Worm (Caenorhabditis elegans) whole organism, L1 larva: Measurements from ENCODE around the gene asna-1.

Experiments
- C16A3.4 ChIP-seq: fragments of 150-350 bp; optimal IDR thresholded peaks from 2 replicates; lab custom pipeline; 2014; ENCODE audit warnings: missing biosample characterization, missing genetic modification characterization
- C34B4.2 ChIP-seq: sonication (generic microtip); optimal IDR thresholded peaks from 2 replicates; lab custom pipeline; 2017; ENCODE audit warnings: mild to moderate bottlenecking, missing genetic modification characterization, missing compliant biosample characterization
- F16B12.6 ChIP-seq: fragments of 150-350 bp; optimal IDR thresholded peaks from 2 replicates; lab custom pipeline; 2014; ENCODE audit warnings: missing biosample characterization, missing genetic modification characterization
- Y116A8C.19 ChIP-seq: sonication (generic microtip); optimal IDR thresholded peaks from 2 replicates; lab custom pipeline; 2016; ENCODE audit warnings: missing compliant biosample characterization, missing genetic modification characterization, borderline replicate concordance
- ama-1 ChIP-seq: fragments of 150-350 bp; optimal IDR thresholded peaks from 2 replicates; lab custom pipeline; 2014
- ceh-63 ChIP-seq: fragments of 200-800 bp; sonication (Bioruptor generic); optimal IDR thresholded peaks from 2 replicates; lab custom pipeline; 2018; ENCODE audit warnings: mild to moderate bottlenecking, missing genetic modification characterization, missing compliant biosample characterization
- ceh-88 ChIP-seq: fragments of 200-800 bp; sonication (Bioruptor generic); IDR thresholded peaks from 2 replicates; pipeline ENCODE4 v1.3.6; 2022; ENCODE audit warnings: missing genetic modification characterization, missing compliant biosample characterization
- ces-1 ChIP-seq: fragments of 150-350 bp; optimal IDR thresholded peaks from 2 replicates; lab custom pipeline; 2014; ENCODE audit warnings: missing biosample characterization, missing genetic modification reagents, missing genetic modification characterization
- dsc-1 ChIP-seq: sonication (generic microtip); optimal IDR thresholded peaks from 2 replicates; lab custom pipeline; 2016; ENCODE audit warnings: mild to moderate bottlenecking, missing genetic modification characterization, missing compliant biosample characterization
- efl-3 ChIP-seq: fragments of 200-800 bp; sonication (Bioruptor generic); optimal IDR thresholded peaks from 2 replicates; lab custom pipeline; 2018; ENCODE audit warnings: mild to moderate bottlenecking, missing genetic modification characterization, missing compliant biosample characterization
- egl-13 ChIP-seq: sonication (generic microtip); optimal IDR thresholded peaks from 2 replicates; lab custom pipeline; 2016; ENCODE audit warnings: missing genotype, missing genetic modification reagents, missing genetic modification characterization, missing compliant biosample characterization
- egl-27 ChIP-seq, 2 experiments: fragments of 150-350 bp in 1 of 2; sonication (generic microtip); optimal IDR thresholded peaks; 3 replicates each; lab custom pipeline; 2017 to 2018; ENCODE audit warnings: missing biosample characterization in 2 of 2, missing genetic modification characterization in 2 of 2, missing genetic modification reagents in 2 of 2
- elt-2 ChIP-seq: sonication (generic microtip); optimal IDR thresholded peaks from 2 replicates; lab custom pipeline; 2016; ENCODE audit warnings: missing genetic modification characterization, mild to moderate bottlenecking, inconsistent platforms, missing compliant biosample characterization, missing genetic modification reagents
- fkh-10 ChIP-seq: sonication (generic microtip); optimal IDR thresholded peaks from 2 replicates; lab custom pipeline; 2017; ENCODE audit warnings: missing biosample characterization, missing genetic modification reagents, missing genetic modification characterization
- fos-1 ChIP-seq: fragments of 150-350 bp; optimal IDR thresholded peaks from 2 replicates; lab custom pipeline; 2014; ENCODE audit warnings: missing biosample characterization, missing genetic modification characterization
- jun-1 ChIP-seq: fragments of 150-350 bp; optimal IDR thresholded peaks from 2 replicates; lab custom pipeline; 2014; ENCODE audit warnings: missing biosample characterization, missing genetic modification reagents, missing genetic modification characterization
- lin-13 ChIP-seq: fragments of 150-350 bp; optimal IDR thresholded peaks from 2 replicates; lab custom pipeline; 2014; ENCODE audit warnings: missing biosample characterization, missing genetic modification reagents, missing genetic modification characterization
- lin-14 ChIP-seq: fragments of 200-800 bp; sonication (Bioruptor generic); optimal IDR thresholded peaks from 2 replicates; lab custom pipeline; 2018; ENCODE audit warnings: mild to moderate bottlenecking, missing genetic modification characterization, moderate library complexity, missing compliant biosample characterization
- lin-15B ChIP-seq: fragments of 150-350 bp; sonication (generic microtip); optimal IDR thresholded peaks from 3 replicates; lab custom pipeline; 2014; ENCODE audit warnings: missing biosample characterization, missing genetic modification characterization
- lin-35 ChIP-seq, 2 experiments: fragments of 150-350 bp; optimal IDR thresholded peaks; 2 replicates each; lab custom pipeline; 2014; ENCODE audit warnings: missing biosample characterization in 2 of 2, missing genetic modification characterization in 2 of 2, missing genetic modification reagents in 2 of 2
- lin-39 ChIP-seq: fragments of 150-350 bp; optimal IDR thresholded peaks from 2 replicates; lab custom pipeline; 2014; ENCODE audit warnings: missing biosample characterization, missing genetic modification reagents, missing genetic modification characterization
- lsy-2 ChIP-seq, 2 experiments: fragments of 150-350 bp; optimal IDR thresholded peaks; 2 replicates each; lab custom pipeline; 2014; ENCODE audit warnings: missing biosample characterization in 2 of 2, missing genetic modification characterization in 2 of 2
- mdl-1 ChIP-seq, 2 experiments: fragments of 150-350 bp; optimal IDR thresholded peaks; 2 replicates each; lab custom pipeline; 2014 to 2017; ENCODE audit warnings: missing biosample characterization in 2 of 2, missing genetic modification characterization in 2 of 2, inconsistent platforms in 1 of 2
- mef-2 ChIP-seq: fragments of 150-350 bp; optimal IDR thresholded peaks from 2 replicates; lab custom pipeline; 2014; ENCODE audit warnings: missing biosample characterization, missing genetic modification characterization
- mep-1 ChIP-seq: fragments of 150-350 bp; optimal IDR thresholded peaks from 2 replicates; lab custom pipeline; 2014; ENCODE audit warnings: missing biosample characterization, missing genetic modification characterization
- nhr-19 ChIP-seq: fragments of 200-800 bp; sonication (Bioruptor generic); conservative IDR thresholded peaks from 2 replicates; pipeline ENCODE4 v1.3.6; 2022; ENCODE audit warnings: missing genetic modification characterization, missing compliant biosample characterization
- nhr-28 ChIP-seq: fragments of 150-350 bp; optimal IDR thresholded peaks from 2 replicates; lab custom pipeline; 2014; ENCODE audit warnings: missing biosample characterization, missing genetic modification characterization
- nhr-71 ChIP-seq: sonication (generic microtip); optimal IDR thresholded peaks from 2 replicates; lab custom pipeline; 2016; ENCODE audit warnings: mild to moderate bottlenecking, missing genetic modification characterization, moderate library complexity, missing compliant biosample characterization
- nhr-76 ChIP-seq: sonication (generic microtip); optimal IDR thresholded peaks from 2 replicates; lab custom pipeline; 2017; ENCODE audit warnings: missing biosample characterization, missing genetic modification characterization
- nhr-77 ChIP-seq: fragments of 150-350 bp; optimal IDR thresholded peaks from 2 replicates; lab custom pipeline; 2014; ENCODE audit warnings: missing biosample characterization, missing genetic modification characterization
- nhr-84 ChIP-seq: sonication (generic microtip); optimal IDR thresholded peaks from 2 replicates; lab custom pipeline; 2017; ENCODE audit warnings: missing biosample characterization, missing genetic modification characterization
- nhr-85 ChIP-seq: sonication (generic microtip); peaks from one replicate; lab custom pipeline; 2016; ENCODE audit warnings: missing genetic modification characterization, inconsistent platforms, missing compliant biosample characterization
- nhr-90 ChIP-seq: sonication (generic microtip); optimal IDR thresholded peaks from 2 replicates; lab custom pipeline; 2016; ENCODE audit warnings: mild to moderate bottlenecking, missing genetic modification characterization, missing compliant biosample characterization; ENCODE audit not compliant: poor library complexity
- pax-3 ChIP-seq: fragments of 200-800 bp; sonication (Bioruptor generic); optimal IDR thresholded peaks from 2 replicates; lab custom pipeline; 2018; ENCODE audit warnings: mild to moderate bottlenecking, missing genetic modification characterization, moderate library complexity, missing compliant biosample characterization
- pqm-1 ChIP-seq: sonication (generic microtip); optimal IDR thresholded peaks from 3 replicates; lab custom pipeline; 2017; ENCODE audit warnings: missing biosample characterization, missing genetic modification characterization
- skn-1 ChIP-seq: fragments of 150-350 bp; optimal IDR thresholded peaks from 2 replicates; lab custom pipeline; 2014; ENCODE audit warnings: missing biosample characterization, missing genetic modification characterization
- snu-23 ChIP-seq: sonication (generic microtip); optimal IDR thresholded peaks from 2 replicates; lab custom pipeline; 2016; ENCODE audit warnings: missing genetic modification characterization, missing compliant biosample characterization
- sox-4 ChIP-seq: sonication (generic microtip); optimal IDR thresholded peaks from 2 replicates; lab custom pipeline; 2016; ENCODE audit warnings: missing genetic modification characterization, missing compliant biosample characterization
- sup-37 ChIP-seq: fragments of 200-800 bp; sonication (Bioruptor generic); optimal IDR thresholded peaks from 2 replicates; lab custom pipeline; 2018; ENCODE audit warnings: mild to moderate bottlenecking, missing genetic modification characterization, missing compliant biosample characterization
- tbx-2 ChIP-seq: sonication (generic microtip); optimal IDR thresholded peaks from 2 replicates; lab custom pipeline; 2016; ENCODE audit warnings: missing genetic modification characterization, missing compliant biosample characterization
- tlp-1 ChIP-seq: fragments of 150-350 bp; optimal IDR thresholded peaks from 2 replicates; lab custom pipeline; 2014; ENCODE audit warnings: missing biosample characterization, missing genetic modification characterization
- unc-130 ChIP-seq: fragments of 150-350 bp; optimal IDR thresholded peaks from 2 replicates; lab custom pipeline; 2017; ENCODE audit warnings: missing biosample characterization, missing genetic modification characterization, inconsistent platforms
- unc-98 ChIP-seq: fragments of 200-800 bp; sonication (Bioruptor generic); IDR thresholded peaks from 2 replicates; pipeline ENCODE4 v1.3.6; 2022; ENCODE audit warnings: missing genetic modification characterization, missing compliant biosample characterization
- zag-1 ChIP-seq: fragments of 150-350 bp; optimal IDR thresholded peaks from 2 replicates; lab custom pipeline; 2014; ENCODE audit warnings: missing biosample characterization, missing genetic modification characterization
- ztf-11 ChIP-seq, 2 experiments: sonication (generic microtip); optimal IDR thresholded peaks; 2 replicates each; lab custom pipeline; 2016 to 2017; ENCODE audit warnings: missing genetic modification characterization in 2 of 2, missing biosample characterization in 1 of 2, missing compliant biosample characterization in 1 of 2
- ztf-4 ChIP-seq: fragments of 150-350 bp; optimal IDR thresholded peaks from 2 replicates; lab custom pipeline; 2014; ENCODE audit warnings: missing biosample characterization, missing genetic modification characterization

Gene asna-1

ce11 chrIII:8904044-8904443 lies 9.2 kb downstream of the asna-1 start, which contains the start of gene lin-9 (continued):
- peak in 1 of 2 experiments; percentile 92 for TF ChIP-seq mdl-1 (tag; optimal IDR thresholded peaks at IDR 0.05; lab: Kevin White, UChicago)
- peak; percentile 98 for TF ChIP-seq lin-15B
- peak; percentile 86 for TF ChIP-seq sox-4 (tag; lab: Kevin White, UChicago)
- peak; percentile 93 for TF ChIP-seq egl-13 (tag; lab: Kevin White, UChicago)
- TF ChIP-seq unc-98, result peak; percentile 52; the same call in 1 of the 2 replicates
- TF ChIP-seq fos-1 (tag; lab: Kevin White, UChicago), result peak; percentile 85
- peak; percentile 94 for TF ChIP-seq skn-1 (tag; lab: Kevin White, UChicago)
- TF ChIP-seq nhr-85 (tag; lab: Kevin White, UChicago), result peak; percentile 96
- peak; percentile 95 for TF ChIP-seq sup-37 (GFP tag; lab: Kevin White, UChicago)
- peak; percentile 91 for TF ChIP-seq nhr-77
- TF ChIP-seq pax-3 (tag; lab: Kevin White, UChicago), result peak; percentile 94
- TF ChIP-seq lin-39 (tag; lab: Kevin White, UChicago), result peak; percentile 95
- peak; percentile 98 for TF ChIP-seq nhr-71
- peak; percentile 96 for TF ChIP-seq tbx-2 (tag; lab: Kevin White, UChicago)
- TF ChIP-seq egl-27 (tag; optimal IDR thresholded peaks at IDR 0.05; lab: Kevin White, UChicago), result peak; percentile 20 to 37
- TF ChIP-seq lin-13, result peak; percentile 98
- TF ChIP-seq ceh-88 (GFP tag; lab: Robert Waterston, UW), result peak; percentile 91
- TF ChIP-seq C34B4.2 (tag; lab: Kevin White, UChicago), result peak; percentile 90
- TF ChIP-seq nhr-84 (tag; lab: Kevin White, UChicago), result no peak
- peak; percentile 97 to 98 for TF ChIP-seq lin-35 (GFP tag; optimal IDR thresholded peaks at IDR 0.05; lab: Kevin White, UChicago)
- TF ChIP-seq ama-1, result no peak
- TF ChIP-seq nhr-19 (GFP tag; lab: Robert Waterston, UW), result peak; percentile 97
- no peak for TF ChIP-seq nhr-28
- TF ChIP-seq mep-1, result peak; percentile 97
- peak; percentile 99 for TF ChIP-seq snu-23
- no peak for TF ChIP-seq Y116A8C.19 (tag; lab: Kevin White, UChicago)
- peak; percentile 96 for TF ChIP-seq nhr-90 (tag; lab: Kevin White, UChicago)
- TF ChIP-seq ztf-11 (tag; optimal IDR thresholded peaks at IDR 0.05; lab: Kevin White, UChicago), result peak in 1 of 2 experiments; percentile 90
- peak; percentile 99 for TF ChIP-seq lin-14 (GFP tag; lab: Kevin White, UChicago)
- TF ChIP-seq efl-3 (GFP tag; lab: Kevin White, UChicago), result peak; percentile 81
- peak; percentile 74 for TF ChIP-seq F16B12.6
- peak; percentile 43 for TF ChIP-seq mef-2 (tag; lab: Kevin White, UChicago)
- TF ChIP-seq pqm-1 (tag; lab: Kevin White, UChicago), result no peak
- TF ChIP-seq elt-2 (tag; lab: Kevin White, UChicago), result peak; percentile 86
- peak; percentile 85 for TF ChIP-seq fkh-10 (GFP tag; lab: Kevin White, UChicago)
- no peak for TF ChIP-seq ceh-63 (GFP tag; lab: Kevin White, UChicago)
- TF ChIP-seq unc-130, result peak; percentile 71
- no peak for TF ChIP-seq zag-1 (tag; lab: Kevin White, UChicago)
- peak; percentile 98 for TF ChIP-seq dsc-1 (tag; lab: Kevin White, UChicago)
- TF ChIP-seq tlp-1, result no peak
- peak; percentile 94 for TF ChIP-seq ztf-4 (tag; lab: Kevin White, UChicago)
- TF ChIP-seq jun-1, result peak; percentile 92
- peak; percentile 94 for TF ChIP-seq C16A3.4
- no peak for TF ChIP-seq ces-1 (GFP tag; lab: Kevin White, UChicago)
- TF ChIP-seq lsy-2 (tag; optimal IDR thresholded peaks at IDR 0.05; lab: Kevin White, UChicago), result peak; percentile 100
- TF ChIP-seq nhr-76 (tag; lab: Kevin White, UChicago), result no peak
